Worm (Caenorhabditis elegans): ENCODE measurements around the gene C03E10.1.
A peak's percentile ranks its signal among the peaks of the same experiment; 100 is the strongest.

C03E10.1 gene

ce11 chrV:11326914-11327367, 36.0 kb downstream of the C03E10.1 start, which contains the start of gene tmed-10 (continued):
- TF ChIP-seq pbrm-1 (GFP tag; IDR thresholded peaks at IDR 0.05) (peak; percentile 84), aptf-2 (GFP tag; conservative IDR thresholded peaks at IDR 0.05) (peak; percentile 62; the same call in 1 of the 2 replicates), Y79H2A.3 (GFP tag; conservative IDR thresholded peaks at IDR 0.05) (0 out of 2 replicates have a peak, but pooled peaks have one; percentile 37), ZK185.1 (tag; optimal IDR thresholded peaks at IDR 0.05; ENCODE audit: poor library complexity, severe bottlenecking) (no peak), lin-54 (GFP tag; optimal IDR thresholded peaks at IDR 0.05) (peak; percentile 63), K12H6.12 (tag; optimal IDR thresholded peaks at IDR 0.05) (no peak), ekl-4 (GFP tag; IDR thresholded peaks at IDR 0.05) (peak; percentile 77), sdz-38 (tag; optimal IDR thresholded peaks at IDR 0.05) (no peak), nfyb-1 (GFP tag; IDR thresholded peaks at IDR 0.05) (peak; percentile 76), snpc-3.4 (tag; optimal IDR thresholded peaks at IDR 0.05) (peak; percentile 41), repo-1 (tag; optimal IDR thresholded peaks at IDR 0.05) (no peak), madf-6 (GFP tag; IDR thresholded peaks at IDR 0.05) (peak; percentile 76), F55B11.4 (tag; optimal IDR thresholded peaks at IDR 0.05; ENCODE audit: borderline replicate concordance, insufficient read depth) (no peak), lag-1 (GFP tag; IDR thresholded peaks at IDR 0.05) (no peak), madf-8 (GFP tag; conservative IDR thresholded peaks at IDR 0.05) (peak; percentile 39), snpc-1.1 (tag; optimal IDR thresholded peaks at IDR 0.05; ENCODE audit: insufficient read depth) (no peak), ceh-27 (GFP tag; optimal IDR thresholded peaks at IDR 0.05) (peak; percentile 15), ztf-25 (GFP tag; IDR thresholded peaks at IDR 0.05) (no peak), F33H1.4 (GFP tag; IDR thresholded peaks at IDR 0.05) (peak; percentile 55), ama-1 (optimal IDR thresholded peaks at IDR 0.05) (no peak), ama-1 (GFP tag; optimal IDR thresholded peaks at IDR 0.05) (no peak), tbp1 (GFP tag; optimal IDR thresholded peaks at IDR 0.05) (peak; percentile 51), Y56A3A.18 (GFP tag; IDR thresholded peaks at IDR 0.05) (no peak), attf-3 (GFP tag; conservative IDR thresholded peaks at IDR 0.05) (peak; percentile 46; the same call in 1 of the 2 replicates), nhr-90 (tag; optimal IDR thresholded peaks at IDR 0.05) (no peak), tbx-9 (tag; optimal IDR thresholded peaks at IDR 0.05; ENCODE audit: borderline replicate concordance) (no peak), T26A5.8 (tag; optimal IDR thresholded peaks at IDR 0.05) (no peak), nhr-80 (tag; optimal IDR thresholded peaks at IDR 0.05) (peak; percentile 59), hlh-26 (GFP tag; conservative IDR thresholded peaks at IDR 0.05) (no peak), F23B12.7 (tag; optimal IDR thresholded peaks at IDR 0.05; ENCODE audit: insufficient read depth) (no peak), tlf-1 (GFP tag; optimal IDR thresholded peaks at IDR 0.05) (no peak), ceh-91 (GFP tag; IDR thresholded peaks at IDR 0.05) (peak; percentile 78), C17E4.6 (GFP tag; IDR thresholded peaks at IDR 0.05) (no peak), ets-4 (GFP tag; optimal IDR thresholded peaks at IDR 0.05) (no peak), F22D6.2 (tag; optimal IDR thresholded peaks at IDR 0.05) (no peak), mel-28 (tag; optimal IDR thresholded peaks at IDR 0.05; ENCODE audit: borderline replicate concordance) (no peak), sptf-2 (GFP tag; optimal IDR thresholded peaks at IDR 0.05) (no peak), B0035.1 (tag; optimal IDR thresholded peaks at IDR 0.05) (no peak), F39B2.1 (GFP tag; IDR thresholded peaks at IDR 0.05) (no peak), rcor-1 (GFP tag; IDR thresholded peaks at IDR 0.05) (peak; percentile 89), chd-7 (tag; optimal IDR thresholded peaks at IDR 0.05) (no peak), D2030.7 (GFP tag; IDR thresholded peaks at IDR 0.05) (peak; percentile 88), lsy-27 (tag; optimal IDR thresholded peaks at IDR 0.05; ENCODE audit: borderline replicate concordance, insufficient read depth) (no peak), pha-4 (tag; optimal IDR thresholded peaks at IDR 0.05) (no peak), snpc-1.3 (tag; optimal IDR thresholded peaks at IDR 0.05; ENCODE audit: insufficient read depth) (no peak), him-1 (tag; optimal IDR thresholded peaks at IDR 0.05) (no peak), egrh-3 (GFP tag; IDR thresholded peaks at IDR 0.05) (0 out of 2 replicates have a peak, but pooled peaks have one; percentile 7), sea-2 (GFP tag; IDR thresholded peaks at IDR 0.05) (no peak)
